Worm (Caenorhabditis elegans) whole organism, L3 larva: ENCODE data around the gene hipr-1.

Experiments
- R02D3.7 ChIP-seq: fragments of 150-350 bp; optimal IDR thresholded peaks from 2 replicates; lab custom pipeline; 2014; ENCODE audit warnings: missing biosample characterization, missing genetic modification characterization
- elt-1 ChIP-seq: fragments of 150-350 bp; optimal IDR thresholded peaks from 2 replicates; lab custom pipeline; 2014; ENCODE audit warnings: missing biosample characterization, missing genetic modification characterization
- lin-39 ChIP-seq: fragments of 150-350 bp; optimal IDR thresholded peaks from 2 replicates; lab custom pipeline; 2018; ENCODE audit warnings: missing biosample characterization, missing genetic modification reagents, missing genetic modification characterization
- nhr-25 ChIP-seq: sonication (generic microtip); optimal IDR thresholded peaks from 2 replicates; lab custom pipeline; 2017; ENCODE audit warnings: missing biosample characterization, missing genetic modification characterization
- nhr-76 ChIP-seq: fragments of 150-350 bp; sonication (generic microtip); optimal IDR thresholded peaks from 5 replicates; lab custom pipeline; 2014; ENCODE audit warnings: missing biosample characterization, missing genetic modification characterization
- nhr-77 ChIP-seq: fragments of 150-350 bp; optimal IDR thresholded peaks from 2 replicates; lab custom pipeline; 2014; ENCODE audit warnings: missing biosample characterization, missing genetic modification characterization
- snpc-4 ChIP-seq: fragments of 150-350 bp; optimal IDR thresholded peaks from 2 replicates; lab custom pipeline; 2014; ENCODE audit warnings: missing biosample characterization, missing genetic modification characterization
- unc-62 ChIP-seq: fragments of 150-350 bp; sonication (generic microtip); optimal IDR thresholded peaks from 4 replicates; lab custom pipeline; 2014; ENCODE audit warnings: missing biosample characterization, missing genetic modification reagents, missing genetic modification characterization
- ztf-4 ChIP-seq: fragments of 150-350 bp; optimal IDR thresholded peaks from 2 replicates; lab custom pipeline; 2014; ENCODE audit warnings: missing biosample characterization, missing genetic modification characterization

DNA sequence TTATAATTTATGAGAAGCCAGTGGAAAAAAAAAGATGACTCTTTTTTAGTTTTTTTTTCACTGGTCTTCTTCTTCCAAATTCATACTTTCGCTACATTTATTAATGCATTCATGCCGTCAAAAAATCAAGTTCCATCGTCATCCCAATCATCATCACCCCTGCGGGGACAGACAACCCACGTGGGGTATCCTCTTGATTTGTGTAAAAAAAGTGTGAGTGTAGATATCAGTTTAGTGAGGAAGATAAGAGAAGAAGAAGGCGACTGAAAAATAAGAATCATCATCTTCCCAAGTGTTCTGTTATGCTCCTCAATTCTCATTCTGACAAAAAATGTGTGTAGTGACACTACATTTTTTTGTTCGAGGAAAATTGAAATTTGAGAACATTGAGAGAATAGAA, 12.0 kb downstream of the hipr-1 start:
- no peak for TF ChIP-seq unc-62 (GFP tag; lab: Kevin White, UChicago)
- TF ChIP-seq elt-1 = no peak
- TF ChIP-seq snpc-4 (tag; lab: Kevin White, UChicago) = no peak
- TF ChIP-seq nhr-76 (tag; lab: Kevin White, UChicago) = no peak
- no peak for TF ChIP-seq R02D3.7 (tag; lab: Kevin White, UChicago)
- TF ChIP-seq ztf-4 = no peak
- TF ChIP-seq nhr-77 (tag; lab: Kevin White, UChicago) = no peak
- no peak for TF ChIP-seq lin-39
- TF ChIP-seq nhr-25 = peak; percentile 35
